Worm (Caenorhabditis elegans) whole organism, midembryonic: ENCODE measurements around the gene wsp-1.

Experiments used
- T22C8.4 ChIP-seq: fragments of 200-800 bp; sonication (Bioruptor generic); IDR thresholded peaks from 2 replicates; pipeline ENCODE4 v1.3.6; 2022; ENCODE audit warnings: missing genetic modification characterization, missing compliant biosample characterization
- cog-1 ChIP-seq: sonication (generic microtip); optimal IDR thresholded peaks from 2 replicates; lab custom pipeline; 2016; ENCODE audit warnings: missing genetic modification characterization, missing compliant biosample characterization
- flt-1 ChIP-seq: fragments of 200-800 bp; sonication (Bioruptor generic); IDR thresholded peaks from 2 replicates; pipeline ENCODE4 v1.3.6; 2022; ENCODE audit warnings: missing genetic modification characterization, missing compliant biosample characterization
- klf-2 ChIP-seq: fragments of 200-800 bp; sonication (Bioruptor generic); conservative IDR thresholded peaks from 2 replicates; pipeline ENCODE4 v1.3.6; 2022; ENCODE audit warnings: missing genetic modification reagents, missing genetic modification characterization, missing compliant biosample characterization
- med-1 ChIP-seq: sonication (generic microtip); optimal IDR thresholded peaks from 2 replicates; lab custom pipeline; 2017; ENCODE audit warnings: missing genetic modification characterization, mild to moderate bottlenecking, missing compliant biosample characterization, antibody characterized with exemption, missing genetic modification reagents; ENCODE audit not compliant: insufficient read depth
- ref-1 ChIP-seq: fragments of 200-800 bp; sonication (Bioruptor generic); conservative IDR thresholded peaks from 2 replicates; pipeline ENCODE4 v1.3.6; 2022; ENCODE audit warnings: missing genetic modification reagents, missing genetic modification characterization, missing compliant biosample characterization
- tab-1 ChIP-seq: fragments of 200-800 bp; sonication (Bioruptor generic); IDR thresholded peaks from 2 replicates; pipeline ENCODE4 v1.3.6; 2022; ENCODE audit warnings: missing genetic modification characterization, missing compliant biosample characterization
- ztf-23 ChIP-seq: fragments of 200-800 bp; sonication (Bioruptor generic); IDR thresholded peaks from 2 replicates; pipeline ENCODE4 v1.3.6; 2022; ENCODE audit warnings: missing genetic modification reagents, missing genetic modification characterization, missing compliant biosample characterization
- ztf-29 ChIP-seq: fragments of 200-800 bp; sonication (Bioruptor generic); IDR thresholded peaks from 2 replicates; pipeline ENCODE4 v1.3.6; 2022; ENCODE audit warnings: missing genetic modification reagents, missing genetic modification characterization, missing compliant biosample characterization

wsp-1 gene

ce11 chrIV:8208855-8209254 is 10.1 kb upstream of the wsp-1 start:
- no peak for TF ChIP-seq ztf-29 (GFP tag; lab: Robert Waterston, UW)
- TF ChIP-seq flt-1: no peak
- no peak for TF ChIP-seq cog-1 (tag; lab: Kevin White, UChicago)
- no peak for TF ChIP-seq ztf-23
- no peak for TF ChIP-seq klf-2 (GFP tag; lab: Robert Waterston, UW)
- no peak for TF ChIP-seq tab-1 (GFP tag; lab: Robert Waterston, UW)
- no peak for TF ChIP-seq med-1 (GFP tag; lab: Kevin White, UChicago)
- TF ChIP-seq T22C8.4 (GFP tag; lab: Robert Waterston, UW): no peak
- TF ChIP-seq ref-1 (GFP tag; lab: Robert Waterston, UW): no peak

- no peak for TF ChIP-seq tab-1 (GFP tag; lab: Robert Waterston, UW)
- no peak for TF ChIP-seq T22C8.4 (GFP tag; lab: Robert Waterston, UW)
- no peak for TF ChIP-seq klf-2 (GFP tag; lab: Robert Waterston, UW)
- TF ChIP-seq ztf-23: no peak
- no peak for TF ChIP-seq flt-1
- TF ChIP-seq ref-1 (GFP tag; lab: Robert Waterston, UW): no peak
- no peak for TF ChIP-seq cog-1 (tag; lab: Kevin White, UChicago)
- no peak for TF ChIP-seq ztf-29 (GFP tag; lab: Robert Waterston, UW)
- TF ChIP-seq med-1 (GFP tag; lab: Kevin White, UChicago): no peak
Observed at ce11 chrIV:8206314-8206713, 7.6 kb upstream of the wsp-1 start, which contains the start of gene svh-1. TSS of gene svh-1 (plus strand) at chrIV:8206614.

- TF ChIP-seq med-1 (GFP tag; lab: Kevin White, UChicago): no peak
- TF ChIP-seq klf-2 (GFP tag; lab: Robert Waterston, UW): no peak
- TF ChIP-seq flt-1: no peak
- no peak for TF ChIP-seq ztf-29 (GFP tag; lab: Robert Waterston, UW)
- TF ChIP-seq T22C8.4 (GFP tag; lab: Robert Waterston, UW): no peak
- TF ChIP-seq cog-1 (tag; lab: Kevin White, UChicago): no peak
- no peak for TF ChIP-seq tab-1 (GFP tag; lab: Robert Waterston, UW)
- TF ChIP-seq ref-1 (GFP tag; lab: Robert Waterston, UW): no peak
- no peak for TF ChIP-seq ztf-23
Observed at ce11 chrIV:8205272-8206098, 6.7 kb upstream of the wsp-1 start, which contains the start of gene hgrs-1. TSS of gene hgrs-1 (minus strand) at chrIV:8206048.

- TF ChIP-seq tab-1 (GFP tag; lab: Robert Waterston, UW) (no peak), med-1 (GFP tag; lab: Kevin White, UChicago) (no peak), klf-2 (GFP tag; lab: Robert Waterston, UW) (no peak), T22C8.4 (GFP tag; lab: Robert Waterston, UW) (no peak), flt-1 (no peak), ztf-23 (no peak), ref-1 (GFP tag; lab: Robert Waterston, UW) (no peak)
Observed at ce11 chrIV:8203555-8203954, 4.8 kb upstream of the wsp-1 start.

ce11 chrIV:8201133-8201532 is 2.4 kb upstream of the wsp-1 start, which contains the start of gene glrx-22:
TSS of gene glrx-22 (minus strand) at chrIV:8201233.
- TF ChIP-seq ztf-29 (GFP tag; lab: Robert Waterston, UW): no peak
- TF ChIP-seq klf-2 (GFP tag; lab: Robert Waterston, UW): no peak
- no peak for TF ChIP-seq tab-1 (GFP tag; lab: Robert Waterston, UW)
- no peak for TF ChIP-seq ref-1 (GFP tag; lab: Robert Waterston, UW)
- TF ChIP-seq ztf-23: no peak
- TF ChIP-seq cog-1 (tag; lab: Kevin White, UChicago): no peak
- TF ChIP-seq flt-1: no peak
- TF ChIP-seq med-1 (GFP tag; lab: Kevin White, UChicago): no peak
- TF ChIP-seq T22C8.4 (GFP tag; lab: Robert Waterston, UW): no peak

ce11 chrIV:8199824-8200223 is 1.1 kb upstream of the wsp-1 start:
- TF ChIP-seq T22C8.4 (GFP tag; lab: Robert Waterston, UW): no peak
- no peak for TF ChIP-seq klf-2 (GFP tag; lab: Robert Waterston, UW)
- TF ChIP-seq ztf-29 (GFP tag; lab: Robert Waterston, UW): no peak
- no peak for TF ChIP-seq med-1 (GFP tag; lab: Kevin White, UChicago)
- no peak for TF ChIP-seq tab-1 (GFP tag; lab: Robert Waterston, UW)
- TF ChIP-seq ref-1 (GFP tag; lab: Robert Waterston, UW): no peak

ce11 chrIV:8199274-8199673 is 523 bp upstream of the wsp-1 start:
- TF ChIP-seq cog-1 (tag; lab: Kevin White, UChicago) (no peak), ztf-29 (GFP tag; lab: Robert Waterston, UW) (no peak), klf-2 (GFP tag; lab: Robert Waterston, UW) (no peak), med-1 (GFP tag; lab: Kevin White, UChicago) (no peak)

- no peak for TF ChIP-seq ztf-29 (GFP tag; lab: Robert Waterston, UW)
- TF ChIP-seq ref-1 (GFP tag; lab: Robert Waterston, UW): no peak
- TF ChIP-seq med-1 (GFP tag; lab: Kevin White, UChicago): no peak
- TF ChIP-seq tab-1 (GFP tag; lab: Robert Waterston, UW): no peak
- no peak for TF ChIP-seq cog-1 (tag; lab: Kevin White, UChicago)
- TF ChIP-seq flt-1: no peak
- TF ChIP-seq klf-2 (GFP tag; lab: Robert Waterston, UW): no peak
- no peak for TF ChIP-seq ztf-23
- no peak for TF ChIP-seq T22C8.4 (GFP tag; lab: Robert Waterston, UW)
Observed at ce11 chrIV:8192878-8193277, 5.9 kb downstream of the wsp-1 start.

- TF ChIP-seq flt-1 (no peak), klf-2 (GFP tag; lab: Robert Waterston, UW) (no peak), cog-1 (tag; lab: Kevin White, UChicago) (no peak), T22C8.4 (GFP tag; lab: Robert Waterston, UW) (no peak), ref-1 (GFP tag; lab: Robert Waterston, UW) (no peak), tab-1 (GFP tag; lab: Robert Waterston, UW) (no peak), med-1 (GFP tag; lab: Kevin White, UChicago) (no peak), ztf-23 (no peak; the same call in 1 of the 2 replicates), ztf-29 (GFP tag; lab: Robert Waterston, UW) (no peak)
Observed at ce11 chrIV:8189667-8190066, 9.1 kb downstream of the wsp-1 start.
